Worm (Caenorhabditis elegans) whole organism, L2 larva: ENCODE measurements around the gene srh-1.
A peak's percentile ranks its signal among the peaks of the same experiment; 100 is the strongest.
"Not testable (repeated sequence)": the region's sequence is repeated elsewhere in the genome, so short reads cannot be mapped to it uniquely, and the experiment has no call there.

ENCODE experiments used
- C34F6.9 ChIP-seq: fragments of 150-350 bp; optimal IDR thresholded peaks from 2 replicates; lab custom pipeline; 2014; ENCODE audit warnings: missing biosample characterization, missing genetic modification characterization
- F13H6.1 ChIP-seq: sonication (generic microtip); optimal IDR thresholded peaks from 2 replicates; lab custom pipeline; 2016; ENCODE audit warnings: missing genetic modification characterization, missing compliant biosample characterization
- Y55F3AM.14 ChIP-seq: fragments of 200-800 bp; sonication (Bioruptor generic); optimal IDR thresholded peaks from 2 replicates; lab custom pipeline; 2018; ENCODE audit warnings: mild to moderate bottlenecking, missing genetic modification characterization, missing compliant biosample characterization
- alr-1 ChIP-seq: fragments of 150-350 bp; optimal IDR thresholded peaks from 2 replicates; lab custom pipeline; 2014; ENCODE audit warnings: missing biosample characterization, missing genetic modification characterization
- aly-2 ChIP-seq: fragments of 150-350 bp; optimal IDR thresholded peaks from 2 replicates; lab custom pipeline; 2014; ENCODE audit warnings: missing biosample characterization, missing genetic modification characterization
- blmp-1 ChIP-seq: sonication (generic microtip); optimal IDR thresholded peaks from 2 replicates; lab custom pipeline; 2017; ENCODE audit warnings: missing genetic modification characterization, mild to moderate bottlenecking, missing compliant biosample characterization, antibody characterized with exemption, moderate library complexity; ENCODE audit not compliant: insufficient read depth
- ceh-82 ChIP-seq: fragments of 150-350 bp; optimal IDR thresholded peaks from 2 replicates; lab custom pipeline; 2014; ENCODE audit warnings: missing biosample characterization, missing genetic modification characterization
- crh-2 ChIP-seq: sonication (generic microtip); optimal IDR thresholded peaks from 2 replicates; lab custom pipeline; 2017; ENCODE audit warnings: missing biosample characterization, missing genetic modification characterization
- elt-1 ChIP-seq: fragments of 150-350 bp; optimal IDR thresholded peaks from 2 replicates; lab custom pipeline; 2014; ENCODE audit warnings: missing biosample characterization, missing genetic modification characterization
- fos-1 ChIP-seq: fragments of 150-350 bp; optimal IDR thresholded peaks from 2 replicates; lab custom pipeline; 2014; ENCODE audit warnings: missing biosample characterization, missing genetic modification characterization
- gmeb-1 ChIP-seq: fragments of 150-350 bp; optimal IDR thresholded peaks from 2 replicates; lab custom pipeline; 2014; ENCODE audit warnings: missing biosample characterization, missing genetic modification characterization
- lin-11 ChIP-seq: fragments of 150-350 bp; sonication (generic microtip); optimal IDR thresholded peaks from 2 replicates; lab custom pipeline; 2014; ENCODE audit warnings: missing biosample characterization, missing genetic modification characterization, inconsistent platforms, mixed read lengths
- lin-13 ChIP-seq: fragments of 150-350 bp; optimal IDR thresholded peaks from 2 replicates; lab custom pipeline; 2014; ENCODE audit warnings: missing biosample characterization, missing genetic modification reagents, missing genetic modification characterization
- lin-39 ChIP-seq: fragments of 150-350 bp; optimal IDR thresholded peaks from 2 replicates; lab custom pipeline; 2014; ENCODE audit warnings: missing biosample characterization, missing genetic modification reagents, missing genetic modification characterization
- lsy-2 ChIP-seq, 2 experiments: fragments of 150-350 bp in 1 of 2; sonication (generic microtip) in 1 of 2; optimal IDR thresholded peaks; 2 replicates each; lab custom pipeline; 2014 to 2017; ENCODE audit warnings: missing biosample characterization in 2 of 2, missing genetic modification characterization in 2 of 2
- mab-5 ChIP-seq: fragments of 150-350 bp; optimal IDR thresholded peaks from 2 replicates; lab custom pipeline; 2014; ENCODE audit warnings: missing biosample characterization, missing genetic modification characterization
- mdl-1 ChIP-seq, 2 experiments: fragments of 150-350 bp in 1 of 2; sonication (generic microtip) in 1 of 2; optimal IDR thresholded peaks; 2 replicates each; lab custom pipeline; 2017; ENCODE audit warnings: missing biosample characterization in 2 of 2, missing genetic modification characterization in 2 of 2
- nhr-129 ChIP-seq: fragments of 150-350 bp; optimal IDR thresholded peaks from 2 replicates; lab custom pipeline; 2014; ENCODE audit warnings: missing biosample characterization, missing genetic modification characterization
- nhr-21 ChIP-seq: fragments of 150-350 bp; optimal IDR thresholded peaks from 2 replicates; lab custom pipeline; 2014; ENCODE audit warnings: missing biosample characterization, missing genetic modification characterization
- nhr-23 ChIP-seq: fragments of 150-350 bp; optimal IDR thresholded peaks from 2 replicates; lab custom pipeline; 2014; ENCODE audit warnings: missing biosample characterization, missing genetic modification reagents, missing genetic modification characterization
- nhr-25 ChIP-seq: fragments of 150-350 bp; sonication (generic microtip); optimal IDR thresholded peaks from 3 replicates; lab custom pipeline; 2014; ENCODE audit warnings: missing biosample characterization, missing genetic modification characterization
- nhr-6 ChIP-seq: fragments of 150-350 bp; optimal IDR thresholded peaks from 2 replicates; lab custom pipeline; 2014; ENCODE audit warnings: missing biosample characterization, missing genetic modification characterization
- sem-4 ChIP-seq: fragments of 150-350 bp; optimal IDR thresholded peaks from 2 replicates; lab custom pipeline; 2014; ENCODE audit warnings: missing biosample characterization, missing genetic modification reagents, missing genetic modification characterization
- sma-3 ChIP-seq: sonication (generic microtip); optimal IDR thresholded peaks from 2 replicates; lab custom pipeline; 2016; ENCODE audit warnings: missing genetic modification reagents, missing genetic modification characterization, missing compliant biosample characterization
- sma-9 ChIP-seq, 2 experiments: fragments of 150-350 bp in 1 of 2; sonication (generic microtip) in 1 of 2; optimal IDR thresholded peaks; 2 replicates each; lab custom pipeline; 2014 to 2016; ENCODE audit warnings: missing genetic modification characterization in 2 of 2, mild to moderate bottlenecking in 1 of 2, missing biosample characterization in 1 of 2, missing compliant biosample characterization in 1 of 2, missing genetic modification reagents in 1 of 2, moderate library complexity in 1 of 2
- snpc-4 ChIP-seq: fragments of 150-350 bp; optimal IDR thresholded peaks from 2 replicates; lab custom pipeline; 2014; ENCODE audit warnings: missing biosample characterization, missing genetic modification characterization
- unc-55 ChIP-seq: fragments of 150-350 bp; sonication (generic microtip); optimal IDR thresholded peaks from 3 replicates; lab custom pipeline; 2014; ENCODE audit warnings: missing biosample characterization, missing genetic modification reagents, missing genetic modification characterization
- zag-1 ChIP-seq: fragments of 150-350 bp; optimal IDR thresholded peaks from 2 replicates; lab custom pipeline; 2014; ENCODE audit warnings: missing biosample characterization, missing genetic modification characterization
- ztf-1 ChIP-seq: fragments of 200-800 bp; sonication (Bioruptor generic); conservative IDR thresholded peaks from 2 replicates; pipeline ENCODE4 v1.3.6; 2022; ENCODE audit warnings: missing genetic modification characterization, missing compliant biosample characterization
- ztf-4 ChIP-seq: fragments of 150-350 bp; optimal IDR thresholded peaks from 2 replicates; lab custom pipeline; 2014; ENCODE audit warnings: missing biosample characterization, missing genetic modification characterization

The srh-1 gene

DNA sequence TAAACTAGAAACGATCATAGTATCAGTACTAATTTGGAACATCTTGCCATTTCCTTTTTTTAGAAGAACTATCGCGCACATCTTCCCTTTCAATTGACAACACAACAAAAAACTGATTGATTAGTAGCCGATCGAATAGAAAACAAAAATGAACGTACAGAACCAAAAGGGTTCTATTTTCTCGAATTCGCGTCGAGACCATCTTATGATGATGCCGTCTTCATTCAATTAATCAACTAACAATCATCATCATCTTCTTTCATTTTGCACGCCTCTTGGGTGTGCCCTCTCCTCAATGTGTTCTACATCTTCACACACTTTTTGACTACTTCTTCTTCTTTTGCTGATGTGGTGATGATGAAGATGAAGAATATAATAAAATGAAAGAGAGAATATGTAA, 14.1 kb downstream of the srh-1 start (continued):
- no peak for TF ChIP-seq lsy-2 (tag; optimal IDR thresholded peaks at IDR 0.05; lab: Kevin White, UChicago)
- TF ChIP-seq nhr-129 (tag; lab: Kevin White, UChicago) = no peak

DNA sequence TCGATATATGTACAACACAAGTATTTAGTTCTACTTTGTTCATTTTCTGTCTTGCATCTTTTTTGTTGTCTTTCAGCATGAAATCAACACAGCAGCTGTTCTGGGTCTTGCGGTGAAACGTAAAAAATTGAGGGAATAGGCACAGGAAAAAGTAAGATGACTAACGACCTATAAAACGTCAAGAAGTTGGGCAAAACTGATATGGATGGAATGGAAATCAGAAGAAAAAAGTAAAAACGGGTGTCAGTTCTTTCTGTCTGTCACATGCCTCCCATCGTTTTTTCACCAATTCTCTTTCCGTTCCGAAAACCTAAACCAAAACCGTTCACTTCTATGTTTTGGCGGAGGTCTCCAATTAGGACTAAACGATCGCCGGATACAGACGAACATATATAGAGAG, 15.3 kb downstream of the srh-1 start:
- no peak for TF ChIP-seq ztf-1 (GFP tag; lab: Robert Waterston, UW)
- TF ChIP-seq zag-1 (tag; lab: Kevin White, UChicago) = no peak
- no peak for TF ChIP-seq fos-1
- no peak for TF ChIP-seq aly-2
- TF ChIP-seq alr-1 = no peak
- TF ChIP-seq nhr-129 (tag; lab: Kevin White, UChicago) = no peak
- TF ChIP-seq Y55F3AM.14 (GFP tag; lab: Kevin White, UChicago) = no peak
- TF ChIP-seq ztf-4 (tag; lab: Kevin White, UChicago) = no peak
- no peak for TF ChIP-seq elt-1 (tag; lab: Kevin White, UChicago)
- TF ChIP-seq ceh-82 (tag; lab: Kevin White, UChicago) = no peak
- TF ChIP-seq blmp-1 (tag; lab: Kevin White, UChicago) = no peak
- no peak for TF ChIP-seq lsy-2 (tag; optimal IDR thresholded peaks at IDR 0.05; lab: Kevin White, UChicago)
- no peak for TF ChIP-seq lin-39 (tag; lab: Kevin White, UChicago)
- no peak for TF ChIP-seq mab-5 (tag; lab: Kevin White, UChicago)
- TF ChIP-seq nhr-25 (tag; lab: Kevin White, UChicago) = no peak

DNA sequence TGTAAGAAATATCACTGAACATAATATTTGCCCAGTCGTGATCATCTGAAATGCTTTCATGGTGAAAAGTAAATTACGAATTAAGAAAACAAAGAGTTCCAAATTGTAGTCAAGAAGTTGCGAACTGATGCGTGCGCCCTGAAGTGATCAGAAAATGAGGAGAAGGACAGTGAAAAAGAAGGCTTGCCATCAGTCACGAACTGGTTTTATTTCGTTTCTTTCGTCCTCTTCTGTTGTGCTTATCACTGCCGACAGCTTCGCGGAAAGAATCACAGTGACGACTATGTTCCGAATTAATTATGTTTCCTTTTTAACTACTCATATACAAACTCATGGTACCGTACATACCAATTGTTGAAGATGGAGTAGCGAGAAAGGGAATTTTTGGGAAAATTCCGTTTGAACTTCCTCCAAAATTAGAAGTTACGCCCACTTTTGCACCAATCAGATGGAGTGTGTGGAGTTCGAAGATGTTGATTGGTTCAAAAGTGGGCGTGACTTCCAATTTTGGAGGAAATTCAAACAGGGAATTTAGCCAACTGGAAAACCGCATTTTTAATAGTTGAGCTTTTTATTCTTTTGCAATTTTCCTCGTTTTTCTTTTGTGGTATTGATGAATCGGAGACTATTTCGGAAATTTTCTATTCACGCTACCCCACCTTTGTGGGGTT, 17.6 kb downstream of the srh-1 start, which contains the start of gene C55A6.12:
Gene C55A6.12 (minus strand): TSS at position 51 of the 671 bp plus-strand sequence.
- TF ChIP-seq gmeb-1 (tag; lab: Kevin White, UChicago) = peak; percentile 10
- TF ChIP-seq mab-5 (tag; lab: Kevin White, UChicago) = no peak
- TF ChIP-seq snpc-4 (tag; lab: Kevin White, UChicago) = no peak

DNA sequence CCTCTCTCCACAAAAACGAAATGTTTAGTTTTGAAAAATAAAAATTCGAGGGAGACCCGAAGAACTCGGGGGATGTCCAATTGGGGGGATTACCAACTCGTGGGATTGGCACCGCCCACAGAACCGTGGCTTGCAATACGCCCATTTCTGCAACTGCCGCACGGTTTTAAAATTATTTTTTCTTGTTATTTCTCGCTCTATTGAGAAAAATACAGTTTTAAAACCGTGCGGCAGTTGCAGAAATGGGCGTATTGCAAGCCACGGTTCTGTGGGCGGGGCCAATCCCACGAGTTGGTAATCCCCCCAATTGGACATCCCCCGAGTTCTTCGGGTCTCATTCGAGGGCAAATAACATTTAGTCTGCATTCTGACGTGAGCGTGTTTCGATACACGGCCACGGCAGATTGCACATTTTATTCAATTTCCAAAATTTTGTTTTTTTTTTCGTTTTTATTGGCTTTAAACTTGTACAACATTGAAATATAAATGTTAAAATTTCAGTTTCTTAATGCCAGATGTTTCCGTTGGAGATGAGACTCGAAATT, 19.3 kb downstream of the srh-1 start, which contains the start of the genes C55A6.1 and C55A6.10:
Gene C55A6.1 (minus strand): TSS at position 116 of the 545 bp plus-strand sequence.
Gene C55A6.10 (plus strand): TSS at position 495 of the 545 bp plus-strand sequence.
- TF ChIP-seq unc-55 (GFP tag; lab: Kevin White, UChicago) (peak; percentile 66), crh-2 (tag; lab: Kevin White, UChicago) (peak; percentile 73), sma-9 (GFP tag; optimal IDR thresholded peaks at IDR 0.05; lab: Kevin White, UChicago) (peak; percentile 69), lin-13 (GFP tag; lab: Kevin White, UChicago) (peak; percentile 69), sma-3 (peak; percentile 83), nhr-6 (peak; percentile 18), fos-1 (peak; percentile 25), nhr-21 (tag; lab: Kevin White, UChicago) (peak; percentile 40), nhr-25 (tag; lab: Kevin White, UChicago) (peak; percentile 74), mdl-1 (tag; optimal IDR thresholded peaks at IDR 0.05; lab: Kevin White, UChicago) (peak in 1 of 2 experiments; percentile 8), nhr-129 (tag; lab: Kevin White, UChicago) (peak; percentile 54), gmeb-1 (tag; lab: Kevin White, UChicago) (peak; percentile 59), blmp-1 (tag; lab: Kevin White, UChicago) (peak; percentile 10), C34F6.9 (tag; lab: Kevin White, UChicago) (peak; percentile 63), zag-1 (tag; lab: Kevin White, UChicago) (peak; percentile 2), F13H6.1 (tag; lab: Kevin White, UChicago) (peak; percentile 85), lin-11 (tag; lab: Kevin White, UChicago) (peak; percentile 70), sem-4 (peak; percentile 46), lsy-2 (tag; optimal IDR thresholded peaks at IDR 0.05; lab: Kevin White, UChicago) (peak; percentile 34 to 73)
- TF ChIP-seq sma-9 (tag; optimal IDR thresholded peaks at IDR 0.05; lab: Kevin White, UChicago) = not testable (repeated sequence)

DNA sequence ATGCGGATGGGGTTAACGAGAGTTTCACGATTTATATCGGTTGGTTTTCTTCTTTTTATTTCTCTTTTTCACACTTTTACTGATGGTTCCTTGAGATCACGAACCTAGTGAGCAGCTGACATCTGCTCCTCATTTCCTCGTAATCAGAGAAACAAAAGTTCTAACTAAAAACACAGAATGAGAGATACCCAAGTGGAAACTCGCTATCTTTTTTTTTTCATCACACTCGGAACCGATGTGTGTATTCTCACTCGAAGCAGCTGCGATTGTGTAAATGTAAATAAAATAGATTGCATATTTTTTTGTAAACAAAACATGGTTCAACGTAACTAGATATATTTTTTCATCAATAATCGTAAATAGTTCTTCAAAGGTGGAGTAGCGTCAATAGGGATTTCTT, 20.7 kb downstream of the srh-1 start:
- TF ChIP-seq nhr-23 (tag; lab: Kevin White, UChicago) (no peak), alr-1 (no peak), lsy-2 (tag; optimal IDR thresholded peaks at IDR 0.05; lab: Kevin White, UChicago) (peak in 1 of 2 experiments; percentile 36), blmp-1 (tag; lab: Kevin White, UChicago) (no peak), sma-9 (GFP tag; optimal IDR thresholded peaks at IDR 0.05; lab: Kevin White, UChicago) (peak; percentile 52), sma-9 (tag; optimal IDR thresholded peaks at IDR 0.05; lab: Kevin White, UChicago) (no peak), sma-3 (no peak), aly-2 (no peak), F13H6.1 (tag; lab: Kevin White, UChicago) (peak; percentile 80), C34F6.9 (tag; lab: Kevin White, UChicago) (peak; percentile 44), nhr-129 (tag; lab: Kevin White, UChicago) (peak; percentile 46)
